Worm (Caenorhabditis elegans) whole organism, L3 larva: ENCODE measurements around the gene srg-6.

Experiments used
- ama-1 ChIP-seq: fragments of 150-350 bp; optimal IDR thresholded peaks from 2 replicates; lab custom pipeline; 2018
- egl-27 ChIP-seq: sonication (generic microtip); optimal IDR thresholded peaks from 4 replicates; lab custom pipeline; 2017; ENCODE audit warnings: missing biosample characterization, missing genetic modification reagents, missing genetic modification characterization
- fkh-10 ChIP-seq: sonication (generic microtip); optimal IDR thresholded peaks from 2 replicates; lab custom pipeline; 2017; ENCODE audit warnings: missing biosample characterization, missing genetic modification reagents, missing genetic modification characterization
- hmg-11 ChIP-seq: sonication (generic microtip); optimal IDR thresholded peaks from 2 replicates; lab custom pipeline; 2016; ENCODE audit warnings: missing genetic modification characterization, missing compliant biosample characterization
- nhr-11 ChIP-seq: fragments of 150-350 bp; optimal IDR thresholded peaks from 2 replicates; lab custom pipeline; 2014; ENCODE audit warnings: missing biosample characterization, missing genetic modification characterization
- nhr-237 ChIP-seq: fragments of 150-350 bp; optimal IDR thresholded peaks from 2 replicates; lab custom pipeline; 2014; ENCODE audit warnings: missing biosample characterization, missing genetic modification characterization
- nhr-28 ChIP-seq: fragments of 150-350 bp; optimal IDR thresholded peaks from 2 replicates; lab custom pipeline; 2014; ENCODE audit warnings: missing biosample characterization, missing genetic modification characterization
- nhr-77 ChIP-seq: fragments of 150-350 bp; optimal IDR thresholded peaks from 2 replicates; lab custom pipeline; 2014; ENCODE audit warnings: missing biosample characterization, missing genetic modification characterization
- pqm-1 ChIP-seq: fragments of 150-350 bp; optimal IDR thresholded peaks from 2 replicates; lab custom pipeline; 2017; ENCODE audit warnings: missing biosample characterization, missing genetic modification characterization, inconsistent platforms
- unc-39 ChIP-seq: sonication (generic microtip); optimal IDR thresholded peaks from 4 replicates; lab custom pipeline; 2017; ENCODE audit warnings: missing biosample characterization, missing genetic modification characterization
- zag-1 ChIP-seq: fragments of 150-350 bp; optimal IDR thresholded peaks from 2 replicates; lab custom pipeline; 2014; ENCODE audit warnings: missing biosample characterization, missing genetic modification characterization

DNA sequence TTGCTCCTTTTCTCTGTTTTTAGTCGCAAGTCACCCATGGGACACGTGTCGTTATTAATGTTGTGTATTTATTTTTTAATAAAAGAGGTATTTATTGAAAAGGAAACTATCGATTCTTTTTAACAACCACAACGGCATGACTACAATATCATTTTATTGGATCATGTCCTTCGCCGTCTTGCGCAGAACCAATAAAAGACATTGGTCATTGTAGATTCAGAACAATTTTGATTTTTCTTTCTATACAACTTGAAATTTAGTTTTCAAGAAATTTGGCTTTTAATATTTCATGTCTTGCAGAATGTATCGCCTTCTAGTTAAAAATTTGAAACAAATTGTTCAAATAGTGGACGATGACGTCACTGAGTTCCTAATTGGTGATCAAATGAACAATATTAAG lies 14.3 kb downstream of the srg-6 start, which contains the start of gene amdh-1:
- TF ChIP-seq egl-27: no peak
- TF ChIP-seq nhr-237 (tag; lab: Kevin White, UChicago): no peak
- TF ChIP-seq hmg-11 (tag; lab: Kevin White, UChicago): no peak
- TF ChIP-seq fkh-10 (GFP tag; lab: Kevin White, UChicago): no peak
- TF ChIP-seq pqm-1: no peak
- TF ChIP-seq nhr-11 (tag; lab: Kevin White, UChicago): no peak
- TF ChIP-seq nhr-77 (tag; lab: Kevin White, UChicago): no peak
- no peak for TF ChIP-seq nhr-28 (tag; lab: Kevin White, UChicago)
- no peak for TF ChIP-seq unc-39 (tag; lab: Kevin White, UChicago)
- no peak for TF ChIP-seq ama-1 (lab: Kevin White, UChicago)
- no peak for TF ChIP-seq zag-1 (tag; lab: Kevin White, UChicago)
